Worm (Caenorhabditis elegans) whole organism, L3 larva: ENCODE data around the gene B0250.18.

ENCODE experiments used
- ZK546.5 ChIP-seq: sonication (generic microtip); optimal IDR thresholded peaks from 2 replicates; lab custom pipeline; 2017; ENCODE audit warnings: missing biosample characterization, missing genetic modification characterization
- egl-27 ChIP-seq: sonication (generic microtip); optimal IDR thresholded peaks from 4 replicates; lab custom pipeline; 2017; ENCODE audit warnings: missing biosample characterization, missing genetic modification reagents, missing genetic modification characterization
- fos-1 ChIP-seq: fragments of 150-350 bp; optimal IDR thresholded peaks from 2 replicates; lab custom pipeline; 2014; ENCODE audit warnings: missing biosample characterization, missing genetic modification characterization
- pha-4 ChIP-seq: fragments of 150-350 bp; optimal IDR thresholded peaks from 2 replicates; lab custom pipeline; 2014; ENCODE audit warnings: missing biosample characterization, missing genetic modification reagents, missing genetic modification characterization
- unc-62 ChIP-seq: fragments of 150-350 bp; sonication (generic microtip); optimal IDR thresholded peaks from 4 replicates; lab custom pipeline; 2014; ENCODE audit warnings: missing biosample characterization, missing genetic modification reagents, missing genetic modification characterization
- zag-1 ChIP-seq: fragments of 150-350 bp; optimal IDR thresholded peaks from 2 replicates; lab custom pipeline; 2014; ENCODE audit warnings: missing biosample characterization, missing genetic modification characterization
- ztf-4 ChIP-seq: fragments of 150-350 bp; optimal IDR thresholded peaks from 2 replicates; lab custom pipeline; 2014; ENCODE audit warnings: missing biosample characterization, missing genetic modification characterization

- no peak for TF ChIP-seq fos-1 (tag; lab: Kevin White, UChicago)
- TF ChIP-seq unc-62, result no peak
- TF ChIP-seq ZK546.5 (tag; lab: Kevin White, UChicago), result no peak
- TF ChIP-seq ztf-4 (tag; lab: Kevin White, UChicago), result no peak
- TF ChIP-seq pha-4 (tag; lab: Kevin White, UChicago), result no peak
- TF ChIP-seq zag-1 (tag; lab: Kevin White, UChicago), result no peak
- TF ChIP-seq egl-27 (tag; lab: Kevin White, UChicago), result no peak
These were observed 25.8 kb upstream of the B0250.18 start for ce11 chrV:20486549-20486948.
